Worm (Caenorhabditis elegans) whole organism, L4 larva: ENCODE data around the gene W06G6.20.

Experiments used
- F44E2.7 ChIP-seq: fragments of 200-800 bp; sonication (Bioruptor generic); IDR thresholded peaks from 2 replicates; pipeline ENCODE4 v2.1.2; 2022; ENCODE audit warnings: missing genetic modification characterization, missing compliant biosample characterization
- R02D3.7 ChIP-seq: fragments of 150-350 bp; sonication (generic microtip); optimal IDR thresholded peaks from 3 replicates; lab custom pipeline; 2014; ENCODE audit warnings: missing biosample characterization, missing genetic modification characterization
- T20F7.1 ChIP-seq: fragments of 200-800 bp; sonication (Bioruptor generic); optimal IDR thresholded peaks from 2 replicates; lab custom pipeline; 2018; ENCODE audit warnings: mild to moderate bottlenecking, missing genetic modification characterization, missing compliant biosample characterization
- Y48G9A.11 ChIP-seq: fragments of 200-800 bp; sonication (Bioruptor generic); IDR thresholded peaks from 2 replicates; pipeline ENCODE4 v1.3.6; 2022; ENCODE audit warnings: missing genetic modification reagents, missing genetic modification characterization, missing compliant biosample characterization
- ZK546.5 ChIP-seq, 2 experiments: sonication (generic microtip); optimal IDR thresholded peaks; 2 replicates each; lab custom pipeline; 2017; ENCODE audit warnings: missing biosample characterization in 2 of 2, missing genetic modification characterization in 2 of 2
- arid-1 ChIP-seq: fragments of 200-800 bp; sonication (Bioruptor generic); conservative IDR thresholded peaks from 2 replicates; pipeline ENCODE4 v1.3.6; 2022; ENCODE audit warnings: missing genetic modification reagents, missing genetic modification characterization, missing compliant biosample characterization
- ceh-28 ChIP-seq: fragments of 150-350 bp; optimal IDR thresholded peaks from 2 replicates; lab custom pipeline; 2014; ENCODE audit warnings: missing biosample characterization, missing genetic modification reagents, missing genetic modification characterization
- ceh-32 ChIP-seq: sonication (generic microtip); optimal IDR thresholded peaks from 2 replicates; lab custom pipeline; 2016; ENCODE audit warnings: mild to moderate bottlenecking, missing genetic modification characterization, missing compliant biosample characterization; ENCODE audit not compliant: poor library complexity
- ceh-44 ChIP-seq: fragments of 200-800 bp; sonication (Bioruptor generic); IDR thresholded peaks from 2 replicates; pipeline ENCODE4 v1.3.6; 2022; ENCODE audit warnings: missing genetic modification reagents, missing genetic modification characterization, missing compliant biosample characterization
- ceh-62 ChIP-seq: sonication (generic microtip); optimal IDR thresholded peaks from 2 replicates; lab custom pipeline; 2017; ENCODE audit warnings: missing biosample characterization, missing genetic modification characterization
- ces-1 ChIP-seq: fragments of 150-350 bp; sonication (generic microtip); optimal IDR thresholded peaks from 4 replicates; lab custom pipeline; 2014; ENCODE audit warnings: missing biosample characterization, missing genetic modification reagents, missing genetic modification characterization
- cey-2 ChIP-seq: sonication (generic microtip); optimal IDR thresholded peaks from 3 replicates; lab custom pipeline; 2017; ENCODE audit warnings: missing genetic modification characterization, mild to moderate bottlenecking, missing compliant biosample characterization, antibody characterized with exemption, borderline replicate concordance; ENCODE audit not compliant: insufficient read depth
- daf-12 ChIP-seq: fragments of 150-350 bp; optimal IDR thresholded peaks from 2 replicates; lab custom pipeline; 2014; ENCODE audit warnings: missing biosample characterization, missing genetic modification reagents, missing genetic modification characterization
- daf-16 ChIP-seq, 3 experiments: sonication (generic microtip); optimal IDR thresholded peaks; 2 replicates each; lab custom pipeline; 2016 to 2017; ENCODE audit warnings: missing genetic modification characterization in 3 of 3, missing genetic modification reagents in 3 of 3, mild to moderate bottlenecking in 2 of 3, missing compliant biosample characterization in 2 of 3, missing biosample characterization in 1 of 3, moderate library complexity in 1 of 3
- dmd-6 ChIP-seq: fragments of 200-800 bp; sonication (Bioruptor generic); IDR thresholded peaks from 2 replicates; pipeline ENCODE4 v1.3.6; 2022; ENCODE audit warnings: missing genetic modification reagents, missing genetic modification characterization, missing compliant biosample characterization
- dmd-8 ChIP-seq: fragments of 200-800 bp; sonication (Bioruptor generic); IDR thresholded peaks from 2 replicates; pipeline ENCODE4 v1.3.6; 2022; ENCODE audit warnings: missing genetic modification characterization, missing compliant biosample characterization
- dmd-9 ChIP-seq: fragments of 200-800 bp; sonication (Bioruptor generic); IDR thresholded peaks from 2 replicates; pipeline ENCODE4 v1.3.6; 2022; ENCODE audit warnings: missing genetic modification reagents, missing genetic modification characterization, missing compliant biosample characterization
- dpl-1 ChIP-seq: fragments of 150-350 bp; optimal IDR thresholded peaks from 2 replicates; lab custom pipeline; 2014; ENCODE audit warnings: missing biosample characterization, missing genetic modification reagents, missing genetic modification characterization
- dve-1 ChIP-seq: sonication (generic microtip); optimal IDR thresholded peaks from 2 replicates; lab custom pipeline; 2017; ENCODE audit warnings: antibody characterized with exemption, mild to moderate bottlenecking, missing genetic modification characterization, missing compliant biosample characterization; ENCODE audit not compliant: insufficient read depth
- egl-43 ChIP-seq: fragments of 200-800 bp; sonication (Bioruptor generic); IDR thresholded peaks from 2 replicates; pipeline ENCODE4 v1.3.6; 2022; ENCODE audit warnings: missing genetic modification reagents, missing genetic modification characterization, missing compliant biosample characterization
- fos-1 ChIP-seq: fragments of 150-350 bp; optimal IDR thresholded peaks from 2 replicates; lab custom pipeline; 2014; ENCODE audit warnings: missing biosample characterization, missing genetic modification characterization
- hlh-11 ChIP-seq: fragments of 200-800 bp; sonication (Bioruptor generic); optimal IDR thresholded peaks from 2 replicates; lab custom pipeline; 2018; ENCODE audit warnings: mild to moderate bottlenecking, missing genetic modification characterization, missing compliant biosample characterization
- jun-1 ChIP-seq: fragments of 150-350 bp; optimal IDR thresholded peaks from 2 replicates; lab custom pipeline; 2014; ENCODE audit warnings: missing biosample characterization, missing genetic modification reagents, missing genetic modification characterization
- lin-29 ChIP-seq: fragments of 200-800 bp; sonication (Bioruptor generic); IDR thresholded peaks from 2 replicates; pipeline ENCODE4 v1.3.6; 2022; ENCODE audit warnings: missing genetic modification reagents, missing genetic modification characterization, missing compliant biosample characterization
- madf-5 ChIP-seq, 2 experiments: fragments of 200-800 bp; sonication (Bioruptor generic); IDR thresholded peaks; 2 replicates each; pipeline ENCODE4 v1.3.6; 2022; ENCODE audit warnings: missing compliant biosample characterization in 2 of 2, missing genetic modification characterization in 2 of 2
- mdl-1 ChIP-seq, 2 experiments: fragments of 150-350 bp in 1 of 2; sonication (generic microtip) in 1 of 2; optimal IDR thresholded peaks; 2 replicates each; lab custom pipeline; 2014 to 2017; ENCODE audit warnings: missing biosample characterization in 2 of 2, missing genetic modification characterization in 2 of 2
- mxl-2 ChIP-seq: fragments of 200-800 bp; sonication (Bioruptor generic); conservative IDR thresholded peaks from 2 replicates; pipeline ENCODE4 v1.3.6; 2022; ENCODE audit warnings: missing genetic modification reagents, missing genetic modification characterization, missing compliant biosample characterization
- nhr-111 ChIP-seq: fragments of 200-800 bp; sonication (Bioruptor generic); optimal IDR thresholded peaks from 2 replicates; lab custom pipeline; 2018; ENCODE audit warnings: mild to moderate bottlenecking, missing genetic modification characterization, missing compliant biosample characterization
- nhr-28 ChIP-seq: fragments of 150-350 bp; optimal IDR thresholded peaks from 2 replicates; lab custom pipeline; 2014; ENCODE audit warnings: missing biosample characterization, missing genetic modification characterization
- nhr-6 ChIP-seq: fragments of 150-350 bp; optimal IDR thresholded peaks from 2 replicates; lab custom pipeline; 2014; ENCODE audit warnings: missing biosample characterization, missing genetic modification characterization
- nhr-76 ChIP-seq: fragments of 150-350 bp; optimal IDR thresholded peaks from 2 replicates; lab custom pipeline; 2014; ENCODE audit warnings: missing biosample characterization, missing genetic modification characterization
- nhr-77 ChIP-seq: fragments of 150-350 bp; optimal IDR thresholded peaks from 2 replicates; lab custom pipeline; 2014; ENCODE audit warnings: missing biosample characterization, missing genetic modification characterization
- pqm-1 ChIP-seq: sonication (generic microtip); optimal IDR thresholded peaks from 2 replicates; lab custom pipeline; 2017; ENCODE audit warnings: missing biosample characterization, missing genetic modification characterization
- saeg-2 ChIP-seq: fragments of 200-800 bp; sonication (Bioruptor generic); IDR thresholded peaks from 2 replicates; pipeline ENCODE4 v1.3.6; 2022; ENCODE audit warnings: missing genetic modification reagents, missing genetic modification characterization, missing compliant biosample characterization
- snpc-4 ChIP-seq: fragments of 150-350 bp; optimal IDR thresholded peaks from 2 replicates; lab custom pipeline; 2014; ENCODE audit warnings: missing biosample characterization, missing genetic modification characterization
- spr-1 ChIP-seq: sonication (generic microtip); optimal IDR thresholded peaks from 2 replicates; lab custom pipeline; 2016; ENCODE audit warnings: mild to moderate bottlenecking, missing genetic modification characterization, missing compliant biosample characterization
- spr-3 ChIP-seq: fragments of 200-800 bp; sonication (Bioruptor generic); optimal IDR thresholded peaks from 2 replicates; lab custom pipeline; 2018; ENCODE audit warnings: mild to moderate bottlenecking, missing genetic modification characterization, missing compliant biosample characterization
- tag-97 ChIP-seq: fragments of 200-800 bp; sonication (Bioruptor generic); IDR thresholded peaks from 2 replicates; pipeline ENCODE4 v1.3.6; 2022; ENCODE audit warnings: missing genetic modification characterization, missing compliant biosample characterization
- tra-1 ChIP-seq: fragments of 200-800 bp; sonication (Bioruptor generic); IDR thresholded peaks from 2 replicates; pipeline ENCODE4 v1.3.6; 2022; ENCODE audit warnings: missing genetic modification reagents, missing genetic modification characterization, missing compliant biosample characterization
- unc-39 ChIP-seq: sonication (generic microtip); optimal IDR thresholded peaks from 2 replicates; lab custom pipeline; 2017; ENCODE audit warnings: missing biosample characterization, missing genetic modification characterization
- unc-62 ChIP-seq, 3 experiments: fragments of 150-350 bp in 1 of 3; sonication (generic microtip); optimal IDR thresholded peaks in 2 of 3; peaks in 1 of 3; 1 replicate in 1 of 3; 2 replicates in 2 of 3; lab custom pipeline; 2014 to 2017; ENCODE audit warnings: missing biosample characterization in 3 of 3, missing genetic modification characterization in 3 of 3, missing genetic modification reagents in 3 of 3, missing genotype in 1 of 3
- ztf-11 ChIP-seq: fragments of 150-350 bp; optimal IDR thresholded peaks from 2 replicates; lab custom pipeline; 2014; ENCODE audit warnings: missing biosample characterization, missing genetic modification characterization

W06G6.20 gene

ce11 chrV:16604301-16604700 lies 43.9 kb downstream of the W06G6.20 start:
- TF ChIP-seq arid-1 (GFP tag; lab: Robert Waterston, UW) (no peak), fos-1 (tag; lab: Kevin White, UChicago) (no peak), madf-5 (GFP tag; IDR thresholded peaks at IDR 0.05; lab: Robert Waterston, UW) (no peak), jun-1 (no peak), snpc-4 (tag; lab: Kevin White, UChicago) (no peak), ztf-11 (no peak), egl-43 (GFP tag; lab: Robert Waterston, UW) (no peak), unc-62 (GFP tag; optimal IDR thresholded peaks at IDR 0.05 in 1 of 2; lab: Kevin White, UChicago) (no peak), unc-62 (tag; optimal IDR thresholded peaks at IDR 0.05; lab: Kevin White, UChicago) (no peak), R02D3.7 (tag; lab: Kevin White, UChicago) (no peak), dmd-9 (GFP tag; lab: Robert Waterston, UW) (no peak), nhr-77 (peak; percentile 22), ZK546.5 (tag; optimal IDR thresholded peaks at IDR 0.05; lab: Kevin White, UChicago) (no peak), ceh-32 (tag; lab: Kevin White, UChicago) (no peak), tra-1 (GFP tag; lab: Robert Waterston, UW) (no peak), hlh-11 (tag; lab: Kevin White, UChicago) (no peak), dve-1 (tag; lab: Kevin White, UChicago) (peak; percentile 44), spr-1 (tag; lab: Kevin White, UChicago) (no peak), tag-97 (GFP tag; lab: Robert Waterston, UW) (no peak), ceh-62 (tag; lab: Kevin White, UChicago) (no peak), Y48G9A.11 (GFP tag; lab: Robert Waterston, UW) (no peak), spr-3 (no peak), daf-16 (GFP tag; optimal IDR thresholded peaks at IDR 0.05; lab: Kevin White, UChicago) (no peak), daf-16 (tag; optimal IDR thresholded peaks at IDR 0.05; lab: Kevin White, UChicago) (peak; percentile 50), saeg-2 (GFP tag; lab: Robert Waterston, UW) (no peak), mxl-2 (no peak), ceh-28 (tag; lab: Kevin White, UChicago) (no peak), unc-39 (tag; lab: Kevin White, UChicago) (no peak), pqm-1 (peak; percentile 11), nhr-6 (tag; lab: Kevin White, UChicago) (no peak), nhr-111 (no peak), nhr-76 (tag; lab: Kevin White, UChicago) (no peak), daf-12 (tag; lab: Kevin White, UChicago) (no peak), lin-29 (no peak), mdl-1 (tag; optimal IDR thresholded peaks at IDR 0.05; lab: Kevin White, UChicago) (no peak), dmd-6 (GFP tag; lab: Robert Waterston, UW) (0 out of 2 replicates have a peak, but pooled peaks have one; percentile 12), dmd-8 (no peak), ceh-44 (GFP tag; lab: Robert Waterston, UW) (no peak), T20F7.1 (no peak), F44E2.7 (no peak), nhr-28 (peak; percentile 46), cey-2 (no peak)
- TF ChIP-seq, all 104 proteins: peak for 6

ce11 chrV:16603102-16603501 lies 45.1 kb downstream of the W06G6.20 start, which contains the start of gene T03E6.8:
Gene T03E6.8 (minus strand): TSS chrV:16603202.
- TF ChIP-seq hlh-11 (tag; lab: Kevin White, UChicago) (no peak), ces-1 (GFP tag; lab: Kevin White, UChicago) (no peak), dpl-1 (no peak)
